Fruit fly (Drosophila melanogaster) whole organism, embryonic: ENCODE data around the gene GstD11.
A peak's percentile ranks its signal among the peaks of the same experiment; 100 is the strongest.

Experiments
- Atf6 ChIP-seq: fragments of 200-800 bp; sonication (Bioruptor generic); IDR thresholded peaks from 2 replicates; pipeline ENCODE4 v1.3.6; 2022; ENCODE audit warnings: missing biosample characterization, missing genetic modification characterization
- BEAF-32 ChIP-seq: fragments of 200-800 bp; sonication (Bioruptor generic); optimal IDR thresholded peaks from 3 replicates; lab custom pipeline; 2017; ENCODE audit warnings: missing biosample characterization, missing genetic modification characterization, mild to moderate bottlenecking, moderate library complexity, missing genetic modification reagents
- CG10366 ChIP-seq: fragments of 200-800 bp; sonication (Bioruptor generic); IDR thresholded peaks from 2 replicates; pipeline ENCODE4 v1.3.6; 2022; ENCODE audit warnings: missing biosample characterization, missing genetic modification characterization
- CG12769 ChIP-seq: fragments of 200-800 bp; sonication (Bioruptor generic); optimal IDR thresholded peaks from 2 replicates; lab custom pipeline; 2019; ENCODE audit warnings: missing biosample characterization, mild to moderate bottlenecking, missing genetic modification characterization, moderate library complexity
- CG14050 ChIP-seq: fragments of 200-800 bp; sonication (Bioruptor generic); IDR thresholded peaks from 3 replicates; pipeline ENCODE4 v1.3.6; 2022; ENCODE audit warnings: missing biosample characterization, missing genetic modification characterization
- CG14710 ChIP-seq: fragments of 200-800 bp; sonication (Bioruptor generic); optimal IDR thresholded peaks from 3 replicates; lab custom pipeline; 2019; ENCODE audit warnings: missing biosample characterization, mild to moderate bottlenecking, missing genetic modification characterization, moderate library complexity
- CG14965 ChIP-seq: fragments of 200-800 bp; sonication (Bioruptor generic); optimal IDR thresholded peaks from 2 replicates; lab custom pipeline; 2016; ENCODE audit warnings: missing biosample characterization, missing genetic modification characterization, borderline replicate concordance
- CG1529 ChIP-seq: fragments of 200-800 bp; sonication (Bioruptor generic); optimal IDR thresholded peaks from 3 replicates; lab custom pipeline; 2018; ENCODE audit warnings: missing biosample characterization, missing genetic modification characterization
- CG15514 ChIP-seq: fragments of 200-800 bp; sonication (Bioruptor generic); optimal IDR thresholded peaks from 3 replicates; lab custom pipeline; 2017; ENCODE audit warnings: missing biosample characterization, missing genetic modification characterization, mild to moderate bottlenecking, moderate library complexity, missing genetic modification reagents
- CG15696 ChIP-seq: fragments of 200-800 bp; sonication (Bioruptor generic); optimal IDR thresholded peaks from 2 replicates; lab custom pipeline; 2019; ENCODE audit warnings: missing biosample characterization, mild to moderate bottlenecking, missing genetic modification characterization, moderate library complexity
- CG18619 ChIP-seq: fragments of 200-800 bp; sonication (Bioruptor generic); optimal IDR thresholded peaks from 3 replicates; lab custom pipeline; 2017; ENCODE audit warnings: missing biosample characterization, mild to moderate bottlenecking, missing genetic modification characterization
- CG2129 ChIP-seq: fragments of 200-800 bp; sonication (Bioruptor generic); IDR thresholded peaks from 2 replicates; pipeline ENCODE4 v1.3.6; 2022; ENCODE audit warnings: missing biosample characterization, missing genetic modification characterization; ENCODE audit not compliant: partially characterized antibody
- CG2199 ChIP-seq: fragments of 200-800 bp; sonication (Bioruptor generic); IDR thresholded peaks from 3 replicates; pipeline ENCODE4 v1.3.6; 2022; ENCODE audit warnings: missing biosample characterization, missing genetic modification characterization
- CG2678 ChIP-seq: fragments of 200-800 bp; sonication (Bioruptor generic); optimal IDR thresholded peaks from 3 replicates; lab custom pipeline; 2019; ENCODE audit warnings: missing biosample characterization, mild to moderate bottlenecking, missing genetic modification characterization, moderate library complexity
- CG2875 ChIP-seq: fragments of 200-800 bp; sonication (Bioruptor generic); optimal IDR thresholded peaks from 2 replicates; lab custom pipeline; 2017; ENCODE audit warnings: missing biosample characterization, mild to moderate bottlenecking, missing genetic modification characterization, missing genetic modification reagents
- CG31388 ChIP-seq: fragments of 200-800 bp; sonication (Bioruptor generic); optimal IDR thresholded peaks from 2 replicates; lab custom pipeline; 2016; ENCODE audit warnings: missing biosample characterization, missing genetic modification characterization
- CG32772 ChIP-seq: fragments of 200-800 bp; sonication (Bioruptor generic); IDR thresholded peaks from 2 replicates; pipeline ENCODE4 v1.3.6; 2022; ENCODE audit warnings: missing biosample characterization, missing genetic modification characterization
- CG33213 ChIP-seq: fragments of 200-800 bp; sonication (Bioruptor generic); optimal IDR thresholded peaks from 3 replicates; lab custom pipeline; 2016; ENCODE audit warnings: missing biosample characterization, missing genetic modification characterization
- CG3838 ChIP-seq: fragments of 200-800 bp; sonication (Bioruptor generic); optimal IDR thresholded peaks from 3 replicates; lab custom pipeline; 2016; ENCODE audit warnings: missing biosample characterization, missing genetic modification characterization
- CG6654 ChIP-seq: fragments of 200-800 bp; sonication (Bioruptor generic); optimal IDR thresholded peaks from 2 replicates; lab custom pipeline; 2017; ENCODE audit warnings: missing biosample characterization, mild to moderate bottlenecking, missing genetic modification characterization
- CTCF ChIP-seq: fragments of 200-800 bp; sonication (Bioruptor generic); optimal IDR thresholded peaks from 2 replicates; lab custom pipeline; 2017; ENCODE audit warnings: missing biosample characterization, mild to moderate bottlenecking, missing genetic modification characterization, moderate library complexity
- Chrac-16 ChIP-seq: fragments of 200-800 bp; sonication (Bioruptor generic); optimal IDR thresholded peaks from 3 replicates; lab custom pipeline; 2016; ENCODE audit warnings: missing biosample characterization, missing genetic modification characterization
- Doc2 ChIP-seq: fragments of 200-800 bp; sonication (Bioruptor generic); IDR thresholded peaks from 2 replicates; pipeline ENCODE4 v1.3.6; 2022; ENCODE audit warnings: missing biosample characterization, missing genetic modification characterization
- Drgx ChIP-seq: fragments of 200-800 bp; sonication (Bioruptor generic); IDR thresholded peaks from 2 replicates; pipeline ENCODE4 v1.3.6; 2022; ENCODE audit warnings: missing biosample characterization, missing genetic modification characterization
- HLH54F ChIP-seq: fragments of 200-800 bp; sonication (Bioruptor generic); optimal IDR thresholded peaks from 3 replicates; lab custom pipeline; 2016; ENCODE audit warnings: missing biosample characterization, missing genetic modification characterization
- Hmr ChIP-seq: fragments of 200-800 bp; sonication (Bioruptor generic); optimal IDR thresholded peaks from 3 replicates; lab custom pipeline; 2017; ENCODE audit warnings: mild to moderate bottlenecking, missing biosample characterization, missing genetic modification reagents, missing genetic modification characterization
- Med ChIP-seq: fragments of 200-800 bp; sonication (Bioruptor generic); peaks from one replicate; lab custom pipeline; 2016; ENCODE audit warnings: missing biosample characterization, missing genetic modification characterization, mild to moderate bottlenecking, inconsistent platforms, moderate library complexity
- Rx ChIP-seq: fragments of 200-800 bp; sonication (Bioruptor generic); IDR thresholded peaks from 2 replicates; pipeline ENCODE4 v1.3.6; 2022; ENCODE audit warnings: missing biosample characterization, missing genetic modification characterization
- Sin3A ChIP-seq: fragments of >200 bp; optimal IDR thresholded peaks from 2 replicates; lab custom pipeline; 2018
- Sox100B ChIP-seq: fragments of 200-800 bp; sonication (Bioruptor generic); optimal IDR thresholded peaks from 3 replicates; lab custom pipeline; 2018; ENCODE audit warnings: missing biosample characterization, mild to moderate bottlenecking, missing genetic modification characterization
- Sox102F ChIP-seq: fragments of 200-800 bp; sonication (Bioruptor generic); optimal IDR thresholded peaks from 2 replicates; lab custom pipeline; 2018; ENCODE audit warnings: missing biosample characterization, mild to moderate bottlenecking, missing genetic modification characterization, moderate library complexity
- cwo ChIP-seq: fragments of 200-800 bp; sonication (Bioruptor generic); optimal IDR thresholded peaks from 3 replicates; lab custom pipeline; 2017; ENCODE audit warnings: missing biosample characterization, missing genetic modification characterization, mild to moderate bottlenecking, moderate library complexity, missing genetic modification reagents
- dmrt11E ChIP-seq: fragments of 200-800 bp; sonication (Bioruptor generic); optimal IDR thresholded peaks from 3 replicates; lab custom pipeline; 2018; ENCODE audit warnings: missing biosample characterization, mild to moderate bottlenecking, missing genetic modification characterization, moderate library complexity
- dpn ChIP-seq, 2 experiments: fragments of 200-800 bp; sonication (Bioruptor generic); optimal IDR thresholded peaks; 3 replicates each; lab custom pipeline; 2016; ENCODE audit warnings: missing biosample characterization in 2 of 2, missing genetic modification characterization in 2 of 2
- gcm ChIP-seq: fragments of 200-800 bp; sonication (Bioruptor generic); optimal IDR thresholded peaks from 2 replicates; lab custom pipeline; 2019; ENCODE audit warnings: missing biosample characterization, mild to moderate bottlenecking, missing genetic modification characterization, moderate library complexity
- gfzf ChIP-seq: fragments of 200-800 bp; sonication (Bioruptor generic); optimal IDR thresholded peaks from 2 replicates; lab custom pipeline; 2016; ENCODE audit warnings: missing biosample characterization, mild to moderate bottlenecking, missing genetic modification characterization, moderate library complexity
- gsb ChIP-seq: fragments of 200-800 bp; sonication (Bioruptor generic); IDR thresholded peaks from 2 replicates; pipeline ENCODE4 v1.3.6; 2022; ENCODE audit warnings: missing biosample characterization, missing genetic modification characterization
- lola ChIP-seq, 3 experiments: fragments of >200 bp in 2 of 3; fragments of 200-800 bp in 1 of 3; sonication (Bioruptor generic) in 1 of 3; optimal IDR thresholded peaks; 2 replicates each; lab custom pipeline; 2017 to 2019; ENCODE audit warnings: missing biosample characterization in 3 of 3, missing genetic modification characterization in 3 of 3, mild to moderate bottlenecking in 1 of 3, moderate library complexity in 1 of 3
- mirr ChIP-seq: fragments of 200-800 bp; sonication (Bioruptor generic); optimal IDR thresholded peaks from 3 replicates; lab custom pipeline; 2018; ENCODE audit warnings: missing biosample characterization, mild to moderate bottlenecking, missing genetic modification characterization
- org-1 ChIP-seq: fragments of 200-800 bp; sonication (Bioruptor generic); optimal IDR thresholded peaks from 2 replicates; lab custom pipeline; 2017; ENCODE audit warnings: missing biosample characterization, missing genetic modification characterization
- pho ChIP-seq: fragments of 200-800 bp; sonication (Bioruptor generic); optimal IDR thresholded peaks from 2 replicates; lab custom pipeline; 2016; ENCODE audit warnings: missing biosample characterization, missing genetic modification characterization
- pnt ChIP-seq: fragments of 200-800 bp; sonication (Bioruptor generic); optimal IDR thresholded peaks from 3 replicates; lab custom pipeline; 2016; ENCODE audit warnings: missing biosample characterization, missing genetic modification characterization
- psq ChIP-seq: fragments of 200-800 bp; sonication (Bioruptor generic); optimal IDR thresholded peaks from 2 replicates; lab custom pipeline; 2017; ENCODE audit warnings: missing biosample characterization, missing genetic modification characterization
- pzg ChIP-seq: fragments of 200-800 bp; sonication (Bioruptor generic); optimal IDR thresholded peaks from 3 replicates; lab custom pipeline; 2018; ENCODE audit warnings: missing biosample characterization, mild to moderate bottlenecking, missing genetic modification characterization, moderate library complexity
- repo ChIP-seq: fragments of 200-800 bp; sonication (Bioruptor generic); optimal IDR thresholded peaks from 2 replicates; lab custom pipeline; 2016; ENCODE audit warnings: missing biosample characterization, missing genetic modification characterization
- sc ChIP-seq, 3 experiments: fragments of >200 bp in 2 of 3; fragments of 200-800 bp in 1 of 3; sonication (Bioruptor generic) in 1 of 3; optimal IDR thresholded peaks; 2 replicates in 2 of 3; 3 replicates in 1 of 3; lab custom pipeline; 2017; ENCODE audit warnings: mild to moderate bottlenecking in 1 of 3, missing biosample characterization in 1 of 3, missing genetic modification characterization in 1 of 3, missing genetic modification reagents in 1 of 3
- shn ChIP-seq: fragments of 200-800 bp; sonication (Bioruptor generic); optimal IDR thresholded peaks from 3 replicates; lab custom pipeline; 2016; ENCODE audit warnings: missing biosample characterization, missing genetic modification characterization
- sima ChIP-seq: fragments of 200-800 bp; sonication (Bioruptor generic); optimal IDR thresholded peaks from 2 replicates; lab custom pipeline; 2016; ENCODE audit warnings: missing biosample characterization, missing genetic modification characterization
- tgo ChIP-seq: fragments of 200-800 bp; sonication (Bioruptor generic); IDR thresholded peaks from 3 replicates; pipeline ENCODE4 v1.3.6; 2022; ENCODE audit warnings: missing biosample characterization, missing genetic modification characterization
- tna ChIP-seq: fragments of 200-800 bp; sonication (Bioruptor generic); IDR thresholded peaks from 2 replicates; pipeline ENCODE4 v1.3.6; 2022; ENCODE audit warnings: missing biosample characterization, missing genetic modification characterization; ENCODE audit not compliant: partially characterized antibody

The GstD11 gene

DNA sequence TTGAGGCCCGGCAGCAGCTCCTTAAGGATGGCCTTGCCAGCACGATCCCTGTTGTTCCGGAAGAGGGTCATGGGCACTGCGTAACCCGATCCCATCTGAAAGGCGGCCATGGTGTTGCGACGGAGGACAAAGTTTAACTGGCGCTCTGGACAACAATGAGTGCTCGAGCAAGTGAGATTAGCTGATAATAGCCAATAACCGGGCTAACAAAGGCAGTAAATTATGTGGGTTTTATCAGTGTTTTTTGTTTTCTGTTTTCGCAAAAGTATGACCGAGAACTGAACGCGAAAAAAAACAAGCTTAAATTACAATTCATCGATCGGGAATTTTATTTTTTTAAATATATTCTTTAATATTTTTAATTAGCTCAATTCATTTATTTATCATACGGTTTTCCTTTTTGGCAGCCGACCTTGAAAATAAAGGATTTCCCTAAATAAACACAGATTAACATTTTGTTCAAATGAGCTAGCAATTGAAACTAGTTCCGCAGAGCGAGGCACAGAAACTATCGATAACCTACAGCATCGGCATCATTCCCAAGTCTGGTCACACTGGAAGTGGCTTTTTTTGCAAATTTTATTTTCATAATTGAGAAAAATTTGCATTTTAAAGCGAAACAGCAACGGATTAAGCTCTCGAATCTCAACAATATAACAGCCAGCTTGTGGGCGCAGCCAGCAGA lies 30.3 kb downstream of the GstD11 start, which contains the start of the genes Dip-C and pps (continued):
- peak; percentile 60 for TF ChIP-seq gcm (GFP tag; lab: Kevin White, UChicago)
- TF ChIP-seq Hmr (GFP tag; lab: Kevin White, UChicago) = no peak
- TF ChIP-seq CG14050 (GFP tag; lab: Robert Waterston, UW) = no peak
- peak; percentile 58 for TF ChIP-seq CG14710 (tag; lab: Kevin White, UChicago)
- no peak for TF ChIP-seq Sox102F (GFP tag; lab: Kevin White, UChicago)
- TF ChIP-seq dmrt11E (tag; lab: Kevin White, UChicago) = no peak
- TF ChIP-seq CG2199 (GFP tag; lab: Robert Waterston, UW) = no peak
- no peak for TF ChIP-seq sc (optimal IDR thresholded peaks at IDR 0.05; lab: Kevin White, UChicago)
- no peak for TF ChIP-seq sc (GFP tag; optimal IDR thresholded peaks at IDR 0.05; lab: Kevin White, UChicago)
- TF ChIP-seq CG10366 (GFP tag; lab: Robert Waterston, UW) = no peak
- TF ChIP-seq BEAF-32 (GFP tag; lab: Kevin White, UChicago) = peak; percentile 82
- TF ChIP-seq CG18619 (GFP tag; lab: Kevin White, UChicago) = no peak
- TF ChIP-seq gsb (GFP tag; lab: Robert Waterston, UW) = no peak
- no peak for TF ChIP-seq dpn (GFP tag; optimal IDR thresholded peaks at IDR 0.05; lab: Kevin White, UChicago)
- TF ChIP-seq CG2129 (GFP tag; lab: Robert Waterston, UW) = peak; percentile 40; the same call in 1 of the 2 replicates
- no peak for TF ChIP-seq Doc2 (GFP tag; lab: Robert Waterston, UW)
- no peak for TF ChIP-seq CG1529 (GFP tag; lab: Kevin White, UChicago)
- TF ChIP-seq mirr (GFP tag; lab: Kevin White, UChicago) = peak; percentile 23
- no peak for TF ChIP-seq CG12769 (tag; lab: Kevin White, UChicago)
- no peak for TF ChIP-seq CTCF (GFP tag; lab: Kevin White, UChicago)
- TF ChIP-seq pho = no peak
- TF ChIP-seq cwo (GFP tag; lab: Kevin White, UChicago) = no peak
- no peak for TF ChIP-seq Sox100B (GFP tag; lab: Kevin White, UChicago)
- no peak for TF ChIP-seq CG15696 (tag; lab: Kevin White, UChicago)
- no peak for TF ChIP-seq shn (GFP tag; lab: Kevin White, UChicago)
- no peak for TF ChIP-seq CG2678
- TF ChIP-seq tgo (GFP tag; lab: Robert Waterston, UW) = no peak
- no peak for TF ChIP-seq Chrac-16 (GFP tag; lab: Kevin White, UChicago)
- TF ChIP-seq CG14965 (GFP tag; lab: Kevin White, UChicago) = no peak
- TF ChIP-seq gfzf (GFP tag; lab: Kevin White, UChicago) = peak; percentile 80
- TF ChIP-seq Med (GFP tag; lab: Kevin White, UChicago) = peak; percentile 44
- no peak for TF ChIP-seq tna
- TF ChIP-seq lola (GFP tag; optimal IDR thresholded peaks at IDR 0.05; lab: Kevin White, UChicago) = no peak
- TF ChIP-seq pzg (GFP tag; lab: Kevin White, UChicago) = peak; percentile 69
- TF ChIP-seq CG3838 (GFP tag; lab: Kevin White, UChicago) = no peak
- TF ChIP-seq Rx (GFP tag; lab: Robert Waterston, UW) = no peak
- TF ChIP-seq CG31388 = no peak
- no peak for TF ChIP-seq CG6654 (GFP tag; lab: Kevin White, UChicago)
- TF ChIP-seq psq = no peak
- TF ChIP-seq Drgx = no peak
- no peak for TF ChIP-seq CG33213 (GFP tag; lab: Kevin White, UChicago)
- TF ChIP-seq Sin3A (lab: Kevin White, UChicago) = peak; percentile 61
- TF ChIP-seq org-1 (GFP tag; lab: Kevin White, UChicago) = no peak
- TF ChIP-seq CG32772 (GFP tag; lab: Robert Waterston, UW) = no peak
- TF ChIP-seq Atf6 = no peak
- no peak for TF ChIP-seq HLH54F (GFP tag; lab: Kevin White, UChicago)
- no peak for TF ChIP-seq repo (GFP tag; lab: Kevin White, UChicago)
- no peak for TF ChIP-seq sima (GFP tag; lab: Kevin White, UChicago)
- TF ChIP-seq CG2875 = no peak
- TF ChIP-seq CG15514 (GFP tag; lab: Kevin White, UChicago) = peak; percentile 99
- no peak for TF ChIP-seq pnt (GFP tag; lab: Kevin White, UChicago)
